Worm (Caenorhabditis elegans) whole organism, late embryonic: ENCODE data around the gene pals-26.

ENCODE experiments used
- C08G9.2 ChIP-seq: sonication (generic microtip); optimal IDR thresholded peaks from 2 replicates; lab custom pipeline; 2016; ENCODE audit warnings: mild to moderate bottlenecking, missing genetic modification characterization, moderate library complexity, missing compliant biosample characterization
- C38D4.7 ChIP-seq: fragments of 200-800 bp; sonication (Bioruptor generic); optimal IDR thresholded peaks from 2 replicates; lab custom pipeline; 2018; ENCODE audit warnings: mild to moderate bottlenecking, missing genetic modification characterization, moderate library complexity, missing compliant biosample characterization
- K02D7.2 ChIP-seq: sonication (generic microtip); optimal IDR thresholded peaks from 2 replicates; lab custom pipeline; 2017; ENCODE audit warnings: mild to moderate bottlenecking, missing genetic modification characterization, missing compliant biosample characterization
- Y22D7AL.16 ChIP-seq: sonication (generic microtip); optimal IDR thresholded peaks from 2 replicates; lab custom pipeline; 2016; ENCODE audit warnings: missing genetic modification characterization, missing compliant biosample characterization
- ceh-14 ChIP-seq: sonication (generic microtip); optimal IDR thresholded peaks from 2 replicates; lab custom pipeline; 2016; ENCODE audit warnings: missing genotype, missing genetic modification characterization, missing compliant biosample characterization
- ceh-19 ChIP-seq: fragments of 200-800 bp; sonication (Bioruptor generic); optimal IDR thresholded peaks from 2 replicates; lab custom pipeline; 2018; ENCODE audit warnings: mild to moderate bottlenecking, missing genetic modification characterization, missing compliant biosample characterization
- ceh-2 ChIP-seq: sonication (generic microtip); optimal IDR thresholded peaks from 2 replicates; lab custom pipeline; 2016; ENCODE audit warnings: missing genotype, missing genetic modification characterization, missing compliant biosample characterization
- ceh-24 ChIP-seq: sonication (generic microtip); optimal IDR thresholded peaks from 2 replicates; lab custom pipeline; 2016; ENCODE audit warnings: mild to moderate bottlenecking, missing genetic modification characterization, missing compliant biosample characterization
- ceh-34 ChIP-seq: sonication (generic microtip); optimal IDR thresholded peaks from 2 replicates; lab custom pipeline; 2016; ENCODE audit warnings: mild to moderate bottlenecking, missing genetic modification characterization, missing compliant biosample characterization
- ceh-45 ChIP-seq: fragments of 200-800 bp; sonication (Bioruptor generic); IDR thresholded peaks from 2 replicates; pipeline ENCODE4 v1.3.6; 2022; ENCODE audit warnings: missing genetic modification reagents, missing genetic modification characterization, missing compliant biosample characterization
- ceh-6 ChIP-seq: fragments of 200-800 bp; sonication (Bioruptor generic); optimal IDR thresholded peaks from 2 replicates; lab custom pipeline; 2018; ENCODE audit warnings: mild to moderate bottlenecking, missing genetic modification characterization, missing compliant biosample characterization
- che-1 ChIP-seq: sonication (generic microtip); optimal IDR thresholded peaks from 2 replicates; lab custom pipeline; 2016; ENCODE audit warnings: mild to moderate bottlenecking, missing genetic modification characterization, missing compliant biosample characterization
- dmd-4 ChIP-seq: sonication (generic microtip); optimal IDR thresholded peaks from 2 replicates; lab custom pipeline; 2016; ENCODE audit warnings: borderline replicate concordance, missing genetic modification characterization, missing compliant biosample characterization
- elt-2 ChIP-seq: sonication (generic microtip); optimal IDR thresholded peaks from 2 replicates; lab custom pipeline; 2016; ENCODE audit warnings: missing genetic modification reagents, missing genetic modification characterization, missing compliant biosample characterization
- fax-1 ChIP-seq: sonication (generic microtip); optimal IDR thresholded peaks from 2 replicates; lab custom pipeline; 2016; ENCODE audit warnings: missing genotype, missing genetic modification characterization, missing compliant biosample characterization
- fkh-6 ChIP-seq: sonication (generic microtip); optimal IDR thresholded peaks from 2 replicates; lab custom pipeline; 2016; ENCODE audit warnings: missing genetic modification characterization, missing compliant biosample characterization
- hlh-15 ChIP-seq: sonication (generic microtip); optimal IDR thresholded peaks from 2 replicates; lab custom pipeline; 2016; ENCODE audit warnings: missing genetic modification characterization, missing compliant biosample characterization
- hlh-6 ChIP-seq: sonication (generic microtip); optimal IDR thresholded peaks from 2 replicates; lab custom pipeline; 2016; ENCODE audit warnings: missing genotype, missing genetic modification characterization, missing compliant biosample characterization
- lin-11 ChIP-seq: fragments of 200-800 bp; sonication (Bioruptor generic); optimal IDR thresholded peaks from 2 replicates; lab custom pipeline; 2018; ENCODE audit warnings: mild to moderate bottlenecking, missing genetic modification characterization, missing compliant biosample characterization
- madf-2 ChIP-seq: sonication (generic microtip); optimal IDR thresholded peaks from 2 replicates; lab custom pipeline; 2017; ENCODE audit warnings: missing genetic modification characterization, missing compliant biosample characterization
- nhr-232 ChIP-seq: sonication (generic microtip); optimal IDR thresholded peaks from 2 replicates; lab custom pipeline; 2016; ENCODE audit warnings: missing genetic modification characterization, missing compliant biosample characterization
- npax-4 ChIP-seq: sonication (generic microtip); optimal IDR thresholded peaks from 2 replicates; lab custom pipeline; 2016; ENCODE audit warnings: missing genetic modification characterization, missing compliant biosample characterization
- pat-9 ChIP-seq: fragments of 200-800 bp; sonication (Bioruptor generic); optimal IDR thresholded peaks from 2 replicates; lab custom pipeline; 2018; ENCODE audit warnings: mild to moderate bottlenecking, missing genetic modification characterization, moderate library complexity, missing compliant biosample characterization
- pha-2 ChIP-seq: sonication (generic microtip); optimal IDR thresholded peaks from 2 replicates; lab custom pipeline; 2017; ENCODE audit warnings: mild to moderate bottlenecking, missing genetic modification characterization, missing compliant biosample characterization
- ref-2 ChIP-seq: sonication (generic microtip); optimal IDR thresholded peaks from 2 replicates; lab custom pipeline; 2016; ENCODE audit warnings: missing genetic modification characterization, missing compliant biosample characterization
- sdc-2 ChIP-seq: sonication (generic microtip); optimal IDR thresholded peaks from 2 replicates; lab custom pipeline; 2016; ENCODE audit warnings: missing genotype, missing genetic modification characterization, missing compliant biosample characterization
- sox-2 ChIP-seq: fragments of 200-800 bp; sonication (Bioruptor generic); IDR thresholded peaks from 2 replicates; pipeline ENCODE4 v1.3.6; 2022; ENCODE audit warnings: missing genetic modification reagents, missing genetic modification characterization, missing compliant biosample characterization
- sox-4 ChIP-seq: sonication (generic microtip); optimal IDR thresholded peaks from 2 replicates; lab custom pipeline; 2017; ENCODE audit warnings: mild to moderate bottlenecking, missing genetic modification characterization, inconsistent platforms, missing compliant biosample characterization
- syd-9 ChIP-seq: sonication (generic microtip); optimal IDR thresholded peaks from 2 replicates; lab custom pipeline; 2016; ENCODE audit warnings: mild to moderate bottlenecking, missing genetic modification characterization, moderate library complexity, missing compliant biosample characterization
- tbx-2 ChIP-seq: sonication (generic microtip); optimal IDR thresholded peaks from 2 replicates; lab custom pipeline; 2016; ENCODE audit warnings: missing genetic modification characterization, missing compliant biosample characterization
- ttx-3 ChIP-seq: sonication (generic microtip); optimal IDR thresholded peaks from 2 replicates; lab custom pipeline; 2016; ENCODE audit warnings: missing genetic modification reagents, missing genetic modification characterization, missing compliant biosample characterization
- unc-3 ChIP-seq, 2 experiments: fragments of 200-800 bp in 1 of 2; sonication (Bioruptor generic) in 1 of 2; sonication (generic microtip) in 1 of 2; conservative IDR thresholded peaks in 1 of 2; optimal IDR thresholded peaks in 1 of 2; 2 replicates each; pipeline versions ENCODE4 v1.3.6 to Lab custom; 2016 to 2022; ENCODE audit warnings: missing compliant biosample characterization in 2 of 2, missing genetic modification characterization in 2 of 2, missing genetic modification reagents in 1 of 2
- unc-86 ChIP-seq: sonication (generic microtip); optimal IDR thresholded peaks from 2 replicates; lab custom pipeline; 2016; ENCODE audit warnings: missing genetic modification characterization, missing compliant biosample characterization
- zip-5 ChIP-seq: sonication (generic microtip); optimal IDR thresholded peaks from 2 replicates; lab custom pipeline; 2016; ENCODE audit warnings: missing genetic modification characterization, missing compliant biosample characterization
- ztf-16 ChIP-seq: sonication (generic microtip); optimal IDR thresholded peaks from 2 replicates; lab custom pipeline; 2017; ENCODE audit warnings: missing genetic modification characterization, missing compliant biosample characterization

Gene pals-26

ce11 chrIII:4426711-4427218 lies 51.8 kb downstream of the pals-26 start:
- TF ChIP-seq ceh-14 (peak; percentile 43), Y22D7AL.16 (tag; lab: Kevin White, UChicago) (peak; percentile 35), ceh-45 (GFP tag; lab: Robert Waterston, UW) (peak; percentile 82), sox-2 (GFP tag; lab: Robert Waterston, UW) (peak; percentile 91), tbx-2 (tag; lab: Kevin White, UChicago) (peak; percentile 7), lin-11 (tag; lab: Kevin White, UChicago) (peak; percentile 14), syd-9 (tag; lab: Kevin White, UChicago) (peak; percentile 22), nhr-232 (tag; lab: Kevin White, UChicago) (peak; percentile 53), madf-2 (peak; percentile 33), C08G9.2 (tag; lab: Kevin White, UChicago) (peak; percentile 24), ztf-16 (peak; percentile 17), unc-86 (tag; lab: Kevin White, UChicago) (peak; percentile 49), sox-4 (peak; percentile 59), ceh-34 (tag; lab: Kevin White, UChicago) (peak; percentile 32), elt-2 (tag; lab: Kevin White, UChicago) (peak; percentile 57), ttx-3 (tag; lab: Kevin White, UChicago) (peak; percentile 54), hlh-15 (tag; lab: Kevin White, UChicago) (peak; percentile 32), K02D7.2 (peak; percentile 58), che-1 (tag; lab: Kevin White, UChicago) (peak; percentile 73), ceh-6 (peak; percentile 42), ref-2 (tag; lab: Kevin White, UChicago) (peak; percentile 44), ceh-2 (tag; lab: Kevin White, UChicago) (peak; percentile 63), unc-3 (GFP tag; conservative IDR thresholded peaks at IDR 0.05; lab: Robert Waterston, UW) (peak; percentile 80), unc-3 (tag; optimal IDR thresholded peaks at IDR 0.05; lab: Kevin White, UChicago) (peak; percentile 17), sdc-2 (tag; lab: Kevin White, UChicago) (peak; percentile 40), zip-5 (tag; lab: Kevin White, UChicago) (peak; percentile 40), ceh-24 (tag; lab: Kevin White, UChicago) (peak; percentile 40), fkh-6 (tag; lab: Kevin White, UChicago) (peak; percentile 62), dmd-4 (peak; percentile 24), fax-1 (tag; lab: Kevin White, UChicago) (peak; percentile 5), pat-9 (tag; lab: Kevin White, UChicago) (peak; percentile 66), npax-4 (tag; lab: Kevin White, UChicago) (peak; percentile 48), hlh-6 (tag; lab: Kevin White, UChicago) (peak; percentile 67), C38D4.7 (GFP tag; lab: Kevin White, UChicago) (peak; percentile 70), pha-2 (tag; lab: Kevin White, UChicago) (peak; percentile 64), ceh-19 (GFP tag; lab: Kevin White, UChicago) (peak; percentile 63)
